Worm (Caenorhabditis elegans): ENCODE measurements around the gene C09G4.4.
A peak's percentile ranks its signal among the peaks of the same experiment; 100 is the strongest.

The C09G4.4 gene

ce11 chrIV:8478516-8478915 is 34.3 kb upstream of the C09G4.4 start:
- TF ChIP-seq attf-6 (GFP tag; IDR thresholded peaks at IDR 0.05) (no peak), B0336.3 (GFP tag; IDR thresholded peaks at IDR 0.05) (peak; percentile 41), snpc-4 (GFP tag; optimal IDR thresholded peaks at IDR 0.05) (no peak), snpc-4 (tag; optimal IDR thresholded peaks at IDR 0.05) (no peak), atf-7 (tag; optimal IDR thresholded peaks at IDR 0.05) (peak; percentile 20), cebp-1 (GFP tag; IDR thresholded peaks at IDR 0.05) (no peak), cebp-1 (tag; optimal IDR thresholded peaks at IDR 0.05) (peak; percentile 0), nfyb-1 (GFP tag; IDR thresholded peaks at IDR 0.05) (0 out of 2 replicates have a peak, but pooled peaks have one; percentile 27), Y53G8AR.9 (GFP tag; conservative IDR thresholded peaks at IDR 0.05) (0 out of 2 replicates have a peak, but pooled peaks have one; percentile 35), repo-1 (tag; optimal IDR thresholded peaks at IDR 0.05) (peak; percentile 21)

DNA sequence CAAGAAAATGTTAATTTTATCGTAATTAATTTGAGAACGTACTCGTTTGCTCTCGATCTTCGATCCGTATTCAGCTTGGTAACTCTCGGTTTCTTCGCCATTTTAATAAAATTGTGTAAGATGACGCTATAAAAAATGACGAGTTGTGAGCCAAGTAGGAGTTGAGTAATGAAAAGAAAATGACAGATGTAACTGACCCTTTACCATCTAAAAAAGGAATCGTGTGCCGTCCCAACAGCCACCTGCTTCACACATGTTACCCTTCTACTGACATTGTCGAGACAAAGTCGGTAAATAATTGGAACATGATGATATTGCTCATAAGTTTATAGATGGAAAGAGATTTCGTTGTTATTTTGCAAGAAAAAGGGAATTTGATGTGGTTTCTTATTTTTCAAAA is 33.4 kb upstream of the C09G4.4 start, which contains the start of gene hlh-12:
Gene hlh-12 (minus strand): TSS at position 101 of the 400 bp plus-strand sequence.
- TF ChIP-seq fkh-3 (tag; optimal IDR thresholded peaks at IDR 0.05) (no peak), ztf-28 (GFP tag; IDR thresholded peaks at IDR 0.05) (no peak), snpc-1.3 (tag; optimal IDR thresholded peaks at IDR 0.05; ENCODE audit: insufficient read depth) (no peak), attf-5 (GFP tag; optimal IDR thresholded peaks at IDR 0.05) (no peak), B0019.2 (GFP tag; conservative IDR thresholded peaks at IDR 0.05) (no peak), egl-18 (GFP tag; IDR thresholded peaks at IDR 0.05) (no peak), repo-1 (tag; optimal IDR thresholded peaks at IDR 0.05) (no peak), akir-1 (GFP tag; optimal IDR thresholded peaks at IDR 0.05) (no peak), hmg-1.2 (GFP tag; IDR thresholded peaks at IDR 0.05) (no peak), him-1 (tag; optimal IDR thresholded peaks at IDR 0.05) (no peak), nhr-27 (tag; optimal IDR thresholded peaks at IDR 0.05) (no peak), tbx-9 (tag; optimal IDR thresholded peaks at IDR 0.05; ENCODE audit: borderline replicate concordance) (no peak)

DNA sequence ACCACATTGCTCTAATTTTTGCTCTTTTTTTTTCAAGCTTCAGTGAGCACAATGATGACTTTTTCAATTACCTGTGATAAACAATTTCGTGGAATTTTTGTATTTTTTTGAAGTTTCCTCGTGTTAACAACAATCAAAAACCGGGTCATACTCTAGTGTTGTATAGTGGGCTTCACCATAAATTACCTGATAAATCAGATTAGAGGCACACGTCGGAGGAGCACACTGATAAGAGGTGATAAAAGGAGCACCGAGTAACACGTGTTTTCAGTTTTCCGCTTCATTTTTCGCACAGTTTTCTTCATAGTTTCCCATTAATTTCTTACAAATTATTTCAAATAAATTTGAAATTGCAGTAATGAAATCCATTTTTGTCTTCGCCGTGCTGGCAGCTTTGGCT is 31.5 kb upstream of the C09G4.4 start, which contains the start of gene spp-8:
Gene spp-8 (plus strand): TSS at position 357 of the 400 bp plus-strand sequence.
- TF ChIP-seq B0019.2 (GFP tag; conservative IDR thresholded peaks at IDR 0.05) (no peak), pha-4 (tag; optimal IDR thresholded peaks at IDR 0.05) (no peak), tbp1 (GFP tag; optimal IDR thresholded peaks at IDR 0.05) (peak; percentile 1), Y53F4B.3 (GFP tag; IDR thresholded peaks at IDR 0.05) (no peak), Y67H2A.10 (GFP tag; conservative IDR thresholded peaks at IDR 0.05) (no peak), ets-4 (GFP tag; optimal IDR thresholded peaks at IDR 0.05) (peak; percentile 87), him-1 (tag; optimal IDR thresholded peaks at IDR 0.05) (no peak), egl-44 (GFP tag; IDR thresholded peaks at IDR 0.05) (peak; percentile 39; the same call in 1 of the 2 replicates), nhr-80 (tag; optimal IDR thresholded peaks at IDR 0.05) (peak; percentile 94), atf-7 (tag; optimal IDR thresholded peaks at IDR 0.05) (peak; percentile 38), F37B4.10 (GFP tag; IDR thresholded peaks at IDR 0.05) (no peak), madf-6 (GFP tag; IDR thresholded peaks at IDR 0.05) (no peak), nfya-2 (GFP tag; IDR thresholded peaks at IDR 0.05) (no peak), dox-1 (GFP tag; IDR thresholded peaks at IDR 0.05) (0 out of 2 replicates have a peak, but pooled peaks have one; percentile 22), nhr-90 (tag; optimal IDR thresholded peaks at IDR 0.05) (peak; percentile 41)

ce11 chrIV:8487183-8487582 is 25.6 kb upstream of the C09G4.4 start, which contains the start of gene srlf-3:
srlf-3 (plus strand) TSS chrIV:8487483.
- no peak for TF ChIP-seq rcor-1 (GFP tag; IDR thresholded peaks at IDR 0.05)
- TF ChIP-seq lsl-1 (GFP tag; optimal IDR thresholded peaks at IDR 0.05) = no peak
- no peak for TF ChIP-seq gei-17 (GFP tag; optimal IDR thresholded peaks at IDR 0.05)
- TF ChIP-seq K12H6.12 (tag; optimal IDR thresholded peaks at IDR 0.05) = no peak
- no peak for TF ChIP-seq attf-3 (GFP tag; conservative IDR thresholded peaks at IDR 0.05)
- TF ChIP-seq atf-7 (tag; optimal IDR thresholded peaks at IDR 0.05) = no peak
